Worm (Caenorhabditis elegans): Measurements from ENCODE around the gene irld-36.

irld-36 gene

DNA sequence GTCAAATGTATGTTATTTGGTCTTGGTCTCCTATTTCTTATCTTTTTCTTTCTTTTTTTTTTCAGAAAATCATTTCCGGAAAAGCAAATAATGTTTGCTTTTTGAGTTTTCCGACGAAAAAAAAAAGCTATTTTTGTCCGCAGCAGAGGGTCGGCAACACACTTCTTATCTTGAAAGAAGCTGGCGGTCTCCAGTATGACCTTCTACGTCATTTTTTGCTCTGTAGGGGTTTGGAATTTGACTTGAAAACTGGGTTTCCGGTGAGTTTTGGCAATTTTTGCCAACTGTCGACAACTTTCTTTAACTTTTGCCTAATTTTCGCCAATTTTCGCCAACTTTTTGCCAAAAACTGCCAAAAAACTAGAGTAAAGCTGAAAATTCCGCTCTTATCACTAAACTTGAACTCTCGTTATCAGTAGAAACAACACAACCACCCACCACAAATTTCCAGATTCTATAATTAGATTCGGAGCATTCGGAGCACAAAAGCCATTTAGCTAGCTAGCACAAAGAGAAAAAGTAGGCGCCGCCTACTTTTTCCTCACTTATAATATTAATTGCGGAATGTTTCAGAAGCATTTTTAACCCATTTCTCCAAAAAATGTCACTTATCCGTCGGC is 8.8 kb upstream of the irld-36 start, which contains the start of gene nhx-6:
Gene nhx-6, plus strand, starts transcription at position 570 of the 620 bp plus-strand sequence.
- TF ChIP-seq Y22D7AL.16 (tag; optimal IDR thresholded peaks at IDR 0.05), result no peak
- TF ChIP-seq ceh-31 (tag; optimal IDR thresholded peaks at IDR 0.05), result no peak
- TF ChIP-seq ets-4 (tag; optimal IDR thresholded peaks at IDR 0.05), result no peak
- no peak for TF ChIP-seq pros-1 (tag; optimal IDR thresholded peaks at IDR 0.05)
- no peak for TF ChIP-seq sox-2 (GFP tag; IDR thresholded peaks at IDR 0.05)
- TF ChIP-seq hlh-6 (tag; optimal IDR thresholded peaks at IDR 0.05), result no peak
- TF ChIP-seq C38D4.7 (GFP tag; optimal IDR thresholded peaks at IDR 0.05), result no peak
- no peak for TF ChIP-seq unc-42 (tag; optimal IDR thresholded peaks at IDR 0.05)
- no peak for TF ChIP-seq hlh-13 (GFP tag; optimal IDR thresholded peaks at IDR 0.05)
- no peak for TF ChIP-seq nhr-11 (tag; optimal IDR thresholded peaks at IDR 0.05)
- no peak for TF ChIP-seq ceh-18 (tag; optimal IDR thresholded peaks at IDR 0.05)
- no peak for TF ChIP-seq ceh-14 (tag; optimal IDR thresholded peaks at IDR 0.05)

DNA sequence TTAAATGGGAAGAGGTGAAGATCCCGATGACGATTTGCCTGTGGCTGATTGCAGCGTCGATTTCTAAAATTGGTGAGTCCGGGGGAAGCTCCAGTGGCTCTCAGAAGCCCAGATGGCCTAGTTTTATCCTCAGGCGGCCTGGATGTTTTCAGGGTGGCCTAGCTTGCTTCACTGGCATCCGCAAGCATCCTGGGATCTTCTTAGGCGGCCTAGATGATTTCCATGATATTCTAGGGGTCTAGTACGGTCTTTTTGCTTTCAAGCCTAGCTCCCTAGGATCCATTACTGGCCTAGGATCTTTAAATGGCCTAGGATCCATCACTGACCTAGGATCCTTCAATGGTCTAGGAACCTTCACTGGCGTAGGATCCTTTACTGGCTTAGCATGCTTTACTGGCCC is 8.2 kb upstream of the irld-36 start:
- TF ChIP-seq eyg-1 (tag; optimal IDR thresholded peaks at IDR 0.05), result no peak
- TF ChIP-seq T23F11.4 (GFP tag; optimal IDR thresholded peaks at IDR 0.05), result no peak
- no peak for TF ChIP-seq F13H6.1 (tag; optimal IDR thresholded peaks at IDR 0.05)
- TF ChIP-seq ahr-1 (tag; optimal IDR thresholded peaks at IDR 0.05), result no peak
- no peak for TF ChIP-seq pros-1 (tag; optimal IDR thresholded peaks at IDR 0.05)
- TF ChIP-seq ceh-45 (GFP tag; IDR thresholded peaks at IDR 0.05), result no peak
- TF ChIP-seq elt-2 (tag; optimal IDR thresholded peaks at IDR 0.05), result no peak
- TF ChIP-seq npax-4 (tag; optimal IDR thresholded peaks at IDR 0.05), result no peak
- TF ChIP-seq ceh-24 (tag; optimal IDR thresholded peaks at IDR 0.05), result no peak
- no peak for TF ChIP-seq ceh-22 (tag; optimal IDR thresholded peaks at IDR 0.05)
- no peak for TF ChIP-seq K02D7.2 (tag; optimal IDR thresholded peaks at IDR 0.05)
- no peak for TF ChIP-seq fkh-6 (tag; optimal IDR thresholded peaks at IDR 0.05)
- TF ChIP-seq unc-42 (tag; optimal IDR thresholded peaks at IDR 0.05), result no peak
- no peak for TF ChIP-seq nhr-232 (tag; optimal IDR thresholded peaks at IDR 0.05)
- TF ChIP-seq nfya-1 (tag; optimal IDR thresholded peaks at IDR 0.05), result no peak
- TF ChIP-seq ceh-31 (tag; optimal IDR thresholded peaks at IDR 0.05), result no peak

DNA sequence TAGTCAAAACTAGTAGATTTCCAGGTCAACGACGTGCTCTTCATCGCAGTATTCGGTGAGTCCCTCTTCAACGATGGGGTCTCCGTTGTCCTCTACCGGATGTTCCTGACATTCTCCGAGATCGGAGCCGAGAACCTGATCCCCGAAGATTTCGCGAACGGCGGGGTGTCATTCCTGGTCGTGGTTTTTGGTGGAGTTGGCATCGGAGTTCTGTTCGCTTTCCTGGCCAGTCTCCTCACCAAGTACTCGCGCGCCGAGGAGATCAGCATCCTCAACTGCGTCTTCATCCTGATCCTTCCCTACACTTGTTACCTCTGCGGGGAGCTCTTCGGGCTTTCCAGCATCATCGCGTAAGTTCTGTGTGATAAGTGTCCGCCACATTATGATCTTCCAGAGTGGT is 6.5 kb upstream of the irld-36 start:
- no peak for TF ChIP-seq T23F11.4 (GFP tag; optimal IDR thresholded peaks at IDR 0.05)
- TF ChIP-seq fax-1 (tag; optimal IDR thresholded peaks at IDR 0.05), result no peak
- no peak for TF ChIP-seq hlh-6 (tag; optimal IDR thresholded peaks at IDR 0.05)
- no peak for TF ChIP-seq tbx-7 (tag; optimal IDR thresholded peaks at IDR 0.05)
- TF ChIP-seq ztf-16 (tag; optimal IDR thresholded peaks at IDR 0.05), result no peak
- no peak for TF ChIP-seq gmeb-2 (tag; optimal IDR thresholded peaks at IDR 0.05)
- no peak for TF ChIP-seq ttx-3 (tag; optimal IDR thresholded peaks at IDR 0.05)
- TF ChIP-seq npax-4 (tag; optimal IDR thresholded peaks at IDR 0.05), result no peak
- TF ChIP-seq ceh-45 (GFP tag; IDR thresholded peaks at IDR 0.05), result no peak
- TF ChIP-seq odd-2 (tag; optimal IDR thresholded peaks at IDR 0.05), result no peak
- no peak for TF ChIP-seq lim-6 (tag; optimal IDR thresholded peaks at IDR 0.05)
- no peak for TF ChIP-seq ceh-48 (tag; optimal IDR thresholded peaks at IDR 0.05)
- TF ChIP-seq ceh-2 (tag; optimal IDR thresholded peaks at IDR 0.05), result no peak
- no peak for TF ChIP-seq unc-3 (GFP tag; conservative IDR thresholded peaks at IDR 0.05)
- no peak for TF ChIP-seq unc-3 (tag; optimal IDR thresholded peaks at IDR 0.05)
- TF ChIP-seq fkh-6 (tag; optimal IDR thresholded peaks at IDR 0.05), result no peak
- no peak for TF ChIP-seq ceh-18 (tag; optimal IDR thresholded peaks at IDR 0.05)
- no peak for TF ChIP-seq elt-2 (tag; optimal IDR thresholded peaks at IDR 0.05)
- TF ChIP-seq sox-4 (tag; optimal IDR thresholded peaks at IDR 0.05), result no peak
- TF ChIP-seq K02D7.2 (tag; optimal IDR thresholded peaks at IDR 0.05), result no peak
- no peak for TF ChIP-seq nhr-11 (tag; optimal IDR thresholded peaks at IDR 0.05)

DNA sequence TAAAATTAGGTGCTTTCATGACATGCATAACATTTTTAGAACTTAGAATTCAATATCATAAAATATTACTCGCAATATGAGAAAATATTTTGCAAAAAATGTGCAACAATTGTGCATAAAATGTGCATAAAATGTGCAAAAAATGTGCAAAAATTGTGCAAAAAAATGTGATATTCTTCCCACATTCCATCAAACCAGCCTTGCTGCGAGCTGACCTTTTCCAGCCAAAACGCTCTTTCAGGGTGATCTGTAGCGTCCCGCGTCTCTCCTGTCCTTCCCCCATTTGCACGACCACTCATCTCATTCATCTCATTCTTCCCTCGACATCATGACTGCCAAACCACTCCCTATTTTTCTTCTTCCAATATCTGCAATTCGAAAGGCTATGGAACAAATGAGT is 3.1 kb upstream of the irld-36 start, which contains the start of gene fbxb-17:
Gene fbxb-17, plus strand, starts transcription at position 301 of the 400 bp plus-strand sequence.
- no peak for TF ChIP-seq che-1 (tag; optimal IDR thresholded peaks at IDR 0.05)
- no peak for TF ChIP-seq ceh-14 (tag; optimal IDR thresholded peaks at IDR 0.05)
- no peak for TF ChIP-seq unc-86 (tag; optimal IDR thresholded peaks at IDR 0.05)
- no peak for TF ChIP-seq lim-6 (tag; optimal IDR thresholded peaks at IDR 0.05)
- no peak for TF ChIP-seq ceh-2 (tag; optimal IDR thresholded peaks at IDR 0.05)
- no peak for TF ChIP-seq F13H6.1 (tag; optimal IDR thresholded peaks at IDR 0.05)
- TF ChIP-seq syd-9 (tag; optimal IDR thresholded peaks at IDR 0.05), result no peak
- no peak for TF ChIP-seq zip-5 (tag; optimal IDR thresholded peaks at IDR 0.05)
- TF ChIP-seq ceh-19 (GFP tag; optimal IDR thresholded peaks at IDR 0.05), result no peak
- TF ChIP-seq ceh-48 (tag; optimal IDR thresholded peaks at IDR 0.05), result no peak
- TF ChIP-seq npax-4 (tag; optimal IDR thresholded peaks at IDR 0.05), result no peak
- TF ChIP-seq unc-55 (GFP tag; optimal IDR thresholded peaks at IDR 0.05), result no peak
- TF ChIP-seq fax-1 (tag; optimal IDR thresholded peaks at IDR 0.05), result no peak
- TF ChIP-seq nhr-232 (tag; optimal IDR thresholded peaks at IDR 0.05), result no peak
- no peak for TF ChIP-seq elt-4 (tag; optimal IDR thresholded peaks at IDR 0.05)
- TF ChIP-seq K02D7.2 (tag; optimal IDR thresholded peaks at IDR 0.05), result no peak
- no peak for TF ChIP-seq nhr-11 (tag; optimal IDR thresholded peaks at IDR 0.05)
- TF ChIP-seq hlh-15 (tag; optimal IDR thresholded peaks at IDR 0.05), result no peak

All from whole organism, late embryonic.